Worm (Caenorhabditis elegans): ENCODE data around the gene F53C11.4.

F53C11.4 gene

ce11 chrV:13751811-13752210 is 35.3 kb downstream of the F53C11.4 start, which contains the start of gene cld-9 (continued):
- no peak for TF ChIP-seq gei-8 (GFP tag; optimal IDR thresholded peaks at IDR 0.05)
- TF ChIP-seq lin-29 (GFP tag; IDR thresholded peaks at IDR 0.05): no peak
- TF ChIP-seq Y105C5A.15 (GFP tag; IDR thresholded peaks at IDR 0.05): no peak
- TF ChIP-seq ZK546.5 (tag; optimal IDR thresholded peaks at IDR 0.05): no peak
- no peak for TF ChIP-seq daf-16 (GFP tag; optimal IDR thresholded peaks at IDR 0.05)
- TF ChIP-seq daf-16 (tag; optimal IDR thresholded peaks at IDR 0.05): peak; percentile 63
- no peak for TF ChIP-seq skn-1 (tag; optimal IDR thresholded peaks at IDR 0.05)
- TF ChIP-seq dmd-8 (GFP tag; IDR thresholded peaks at IDR 0.05): no peak
- TF ChIP-seq dpl-1 (GFP tag; optimal IDR thresholded peaks at IDR 0.05): no peak
- TF ChIP-seq nhr-76 (tag; optimal IDR thresholded peaks at IDR 0.05): no peak
- TF ChIP-seq rbr-2 (tag; optimal IDR thresholded peaks at IDR 0.05): no peak
- no peak for TF ChIP-seq unc-130 (GFP tag; optimal IDR thresholded peaks at IDR 0.05)
- TF ChIP-seq lsy-2 (tag; optimal IDR thresholded peaks at IDR 0.05): no peak
- TF ChIP-seq zip-11 (GFP tag; IDR thresholded peaks at IDR 0.05): no peak
- TF ChIP-seq R02D3.7 (tag; optimal IDR thresholded peaks at IDR 0.05): no peak
- no peak for TF ChIP-seq hif-1 (tag; optimal IDR thresholded peaks at IDR 0.05)
- TF ChIP-seq hlh-11 (tag; optimal IDR thresholded peaks at IDR 0.05): peak; percentile 7
- no peak for TF ChIP-seq ces-1 (GFP tag; optimal IDR thresholded peaks at IDR 0.05)
- no peak for TF ChIP-seq lin-1 (GFP tag; IDR thresholded peaks at IDR 0.05)
- no peak for TF ChIP-seq F37D6.2 (tag; optimal IDR thresholded peaks at IDR 0.05)
- TF ChIP-seq ztf-7 (tag; optimal IDR thresholded peaks at IDR 0.05): no peak
- no peak for TF ChIP-seq ceh-44 (GFP tag; IDR thresholded peaks at IDR 0.05)
- TF ChIP-seq ztf-11 (tag; optimal IDR thresholded peaks at IDR 0.05): no peak
- TF ChIP-seq mes-2 (tag; optimal IDR thresholded peaks at IDR 0.05; ENCODE audit: poor library complexity, severe bottlenecking): no peak
- TF ChIP-seq tag-97 (GFP tag; IDR thresholded peaks at IDR 0.05): no peak
- TF ChIP-seq aha-1 (tag): no peak
- TF ChIP-seq daf-8 (GFP tag; IDR thresholded peaks at IDR 0.05): no peak
- TF ChIP-seq nhr-11 (tag; optimal IDR thresholded peaks at IDR 0.05): no peak
- TF ChIP-seq unc-62 (GFP tag; optimal IDR thresholded peaks at IDR 0.05 in 1 of 2): no peak
- no peak for TF ChIP-seq unc-62 (tag; optimal IDR thresholded peaks at IDR 0.05)
- TF ChIP-seq nhr-42 (GFP tag; IDR thresholded peaks at IDR 0.05): no peak
- TF ChIP-seq madf-9 (GFP tag; conservative IDR thresholded peaks at IDR 0.05): no peak
- TF ChIP-seq set-16 (GFP tag; IDR thresholded peaks at IDR 0.05): no peak
- no peak for TF ChIP-seq F10B5.3 (tag; optimal IDR thresholded peaks at IDR 0.05)
- peak; percentile 0 for TF ChIP-seq nhr-28 (tag; optimal IDR thresholded peaks at IDR 0.05)

ce11 chrV:13748658-13749057 is 38.5 kb downstream of the F53C11.4 start, which contains the start of gene F35E12.10:
F35E12.10 (minus strand) TSS chrV:13748758.
- no peak for TF ChIP-seq jun-1 (tag; optimal IDR thresholded peaks at IDR 0.05)
- TF ChIP-seq ztf-7 (tag; optimal IDR thresholded peaks at IDR 0.05): no peak
- TF ChIP-seq unc-62 (GFP tag; optimal IDR thresholded peaks at IDR 0.05 in 1 of 2): peak in 1 of 2 experiments; percentile 37
- TF ChIP-seq unc-62 (tag; optimal IDR thresholded peaks at IDR 0.05): no peak
- no peak for TF ChIP-seq mdl-1 (tag; optimal IDR thresholded peaks at IDR 0.05)
- peak; percentile 69 for TF ChIP-seq aha-1 (tag)
- no peak for TF ChIP-seq ceh-32 (tag; optimal IDR thresholded peaks at IDR 0.05; ENCODE audit: poor library complexity)

- no peak for TF ChIP-seq duxl-1 (tag; optimal IDR thresholded peaks at IDR 0.05; ENCODE audit: poor library complexity)
- no peak for TF ChIP-seq mdt-29 (GFP tag; IDR thresholded peaks at IDR 0.05)
- TF ChIP-seq dve-1 (tag; optimal IDR thresholded peaks at IDR 0.05; ENCODE audit: insufficient read depth): peak; percentile 87
- peak; percentile 23 for TF ChIP-seq mep-1 (tag; optimal IDR thresholded peaks at IDR 0.05)
- peak; percentile 16 for TF ChIP-seq zip-2 (tag; optimal IDR thresholded peaks at IDR 0.05)
- TF ChIP-seq dmd-6 (GFP tag; IDR thresholded peaks at IDR 0.05): peak; percentile 81
- no peak for TF ChIP-seq cey-2 (tag; optimal IDR thresholded peaks at IDR 0.05; ENCODE audit: borderline replicate concordance, insufficient read depth)
- TF ChIP-seq daf-16 (GFP tag; optimal IDR thresholded peaks at IDR 0.05): no peak
- TF ChIP-seq daf-16 (tag; optimal IDR thresholded peaks at IDR 0.05): peak; percentile 85
- no peak for TF ChIP-seq arid-1 (GFP tag; conservative IDR thresholded peaks at IDR 0.05)
- no peak for TF ChIP-seq zip-11 (GFP tag; IDR thresholded peaks at IDR 0.05)
- TF ChIP-seq nhr-48 (tag; optimal IDR thresholded peaks at IDR 0.05): peak; percentile 33
- no peak for TF ChIP-seq nhr-11 (tag; optimal IDR thresholded peaks at IDR 0.05)
- TF ChIP-seq hlh-11 (tag; optimal IDR thresholded peaks at IDR 0.05): peak; percentile 59
- TF ChIP-seq php-3 (GFP tag; IDR thresholded peaks at IDR 0.05): peak; percentile 78
- TF ChIP-seq snpc-1.2 (GFP tag; IDR thresholded peaks at IDR 0.05): no peak
- peak; percentile 35 for TF ChIP-seq nhr-77 (tag; optimal IDR thresholded peaks at IDR 0.05)
- no peak for TF ChIP-seq ceh-62 (tag; optimal IDR thresholded peaks at IDR 0.05)
Observed at ce11 chrV:13744901-13745300, 42.3 kb downstream of the F53C11.4 start, which contains the start of gene F35E12.9. F35E12.9 (minus strand) TSS chrV:13745127.

Measured in whole organism, L4 larva.